Fruit fly (Drosophila melanogaster) whole organism, embryonic: ENCODE data around the gene CG5969.

Experiments used
- Abd-B ChIP-seq: fragments of 200-800 bp; sonication (Bioruptor generic); optimal IDR thresholded peaks from 2 replicates; lab custom pipeline; 2018; ENCODE audit warnings: missing biosample characterization, mild to moderate bottlenecking, missing genetic modification characterization, moderate library complexity
- B-H2 ChIP-seq: fragments of 200-800 bp; sonication (Bioruptor generic); optimal IDR thresholded peaks from 2 replicates; lab custom pipeline; 2018; ENCODE audit warnings: missing biosample characterization, mild to moderate bottlenecking, missing genetic modification characterization
- Bdp1 ChIP-seq: fragments of 200-800 bp; sonication (Bioruptor generic); optimal IDR thresholded peaks from 3 replicates; lab custom pipeline; 2016; ENCODE audit warnings: missing biosample characterization, missing genetic modification characterization
- CG10209 ChIP-seq: fragments of 200-800 bp; sonication (Bioruptor generic); optimal IDR thresholded peaks from 3 replicates; lab custom pipeline; 2017; ENCODE audit warnings: missing biosample characterization, mild to moderate bottlenecking, missing genetic modification characterization, missing genetic modification reagents
- CG10979 ChIP-seq: fragments of 200-800 bp; sonication (Bioruptor generic); optimal IDR thresholded peaks from 2 replicates; lab custom pipeline; 2018; ENCODE audit warnings: missing biosample characterization, mild to moderate bottlenecking, missing genetic modification characterization, moderate library complexity
- CG11093 ChIP-seq: fragments of 200-800 bp; sonication (Bioruptor generic); IDR thresholded peaks from 3 replicates; pipeline ENCODE4 v1.3.6; 2022; ENCODE audit warnings: missing biosample characterization, missing genetic modification characterization
- CG12155 ChIP-seq: fragments of 200-800 bp; sonication (Bioruptor generic); optimal IDR thresholded peaks from 3 replicates; lab custom pipeline; 2016; ENCODE audit warnings: missing biosample characterization, missing genetic modification characterization
- CG12236 ChIP-seq: fragments of 200-800 bp; sonication (Bioruptor generic); optimal IDR thresholded peaks from 2 replicates; lab custom pipeline; 2016; ENCODE audit warnings: missing biosample characterization, missing genetic modification characterization
- CG13123 ChIP-seq: fragments of 200-800 bp; sonication (Bioruptor generic); optimal IDR thresholded peaks from 2 replicates; lab custom pipeline; 2016; ENCODE audit warnings: missing biosample characterization, missing genetic modification characterization
- CG14710 ChIP-seq: fragments of 200-800 bp; sonication (Bioruptor generic); optimal IDR thresholded peaks from 3 replicates; lab custom pipeline; 2019; ENCODE audit warnings: missing biosample characterization, mild to moderate bottlenecking, missing genetic modification characterization, moderate library complexity
- CG17359 ChIP-seq: fragments of 200-800 bp; sonication (Bioruptor generic); optimal IDR thresholded peaks from 3 replicates; lab custom pipeline; 2018; ENCODE audit warnings: missing biosample characterization, mild to moderate bottlenecking, missing genetic modification characterization, moderate library complexity
- CG17385 ChIP-seq: fragments of 200-800 bp; sonication (Bioruptor generic); optimal IDR thresholded peaks from 3 replicates; lab custom pipeline; 2018; ENCODE audit warnings: missing biosample characterization, mild to moderate bottlenecking, missing genetic modification characterization
- CG18476 ChIP-seq: fragments of 200-800 bp; sonication (Bioruptor generic); optimal IDR thresholded peaks from 2 replicates; lab custom pipeline; 2016; ENCODE audit warnings: missing biosample characterization, mild to moderate bottlenecking, missing genetic modification characterization
- CG18619 ChIP-seq: fragments of 200-800 bp; sonication (Bioruptor generic); optimal IDR thresholded peaks from 3 replicates; lab custom pipeline; 2017; ENCODE audit warnings: missing biosample characterization, mild to moderate bottlenecking, missing genetic modification characterization
- CG2116 ChIP-seq: fragments of 200-800 bp; sonication (Bioruptor generic); optimal IDR thresholded peaks from 3 replicates; lab custom pipeline; 2018; ENCODE audit warnings: missing biosample characterization, mild to moderate bottlenecking, missing genetic modification characterization
- CG32772 ChIP-seq: fragments of 200-800 bp; sonication (Bioruptor generic); IDR thresholded peaks from 2 replicates; pipeline ENCODE4 v1.3.6; 2022; ENCODE audit warnings: missing biosample characterization, missing genetic modification characterization
- CG34376 ChIP-seq: fragments of 200-800 bp; sonication (Bioruptor generic); optimal IDR thresholded peaks from 2 replicates; lab custom pipeline; 2018; ENCODE audit warnings: missing biosample characterization, mild to moderate bottlenecking, missing genetic modification characterization
- CG42726 ChIP-seq: fragments of 200-800 bp; sonication (Bioruptor generic); IDR thresholded peaks from 2 replicates; pipeline ENCODE4 v1.3.6; 2022; ENCODE audit warnings: missing biosample characterization, missing genetic modification characterization; ENCODE audit not compliant: partially characterized antibody
- CG8478 ChIP-seq: fragments of >200 bp; optimal IDR thresholded peaks from 2 replicates; lab custom pipeline; 2018
- CG9437 ChIP-seq: fragments of 200-800 bp; sonication (Bioruptor generic); optimal IDR thresholded peaks from 2 replicates; lab custom pipeline; 2018; ENCODE audit warnings: missing biosample characterization, mild to moderate bottlenecking, missing genetic modification characterization
- Dad ChIP-seq: fragments of 200-800 bp; sonication (Bioruptor generic); optimal IDR thresholded peaks from 3 replicates; lab custom pipeline; 2016; ENCODE audit warnings: missing biosample characterization, missing genetic modification characterization
- Dek ChIP-seq: fragments of 200-800 bp; sonication (Bioruptor generic); optimal IDR thresholded peaks from 3 replicates; lab custom pipeline; 2019; ENCODE audit warnings: missing biosample characterization, mild to moderate bottlenecking, missing genetic modification characterization, moderate library complexity
- Gsc ChIP-seq: fragments of 200-800 bp; sonication (Bioruptor generic); IDR thresholded peaks from 2 replicates; pipeline ENCODE4 v1.3.6; 2022; ENCODE audit warnings: missing biosample characterization, missing genetic modification characterization
- HLH3B ChIP-seq: fragments of 200-800 bp; sonication (Bioruptor generic); IDR thresholded peaks from 2 replicates; pipeline ENCODE4 v1.3.6; 2022; ENCODE audit warnings: missing biosample characterization, missing genetic modification characterization
- Jarid2 ChIP-seq: fragments of 200-800 bp; sonication (Bioruptor generic); optimal IDR thresholded peaks from 3 replicates; lab custom pipeline; 2017; ENCODE audit warnings: mild to moderate bottlenecking, missing biosample characterization, missing genetic modification reagents, missing genetic modification characterization
- Kr ChIP-seq: fragments of 200-800 bp; sonication (Bioruptor generic); optimal IDR thresholded peaks from 2 replicates; lab custom pipeline; 2017; ENCODE audit warnings: missing biosample characterization, mild to moderate bottlenecking, missing genetic modification characterization
- Max ChIP-seq: fragments of 200-800 bp; sonication (Bioruptor generic); optimal IDR thresholded peaks from 2 replicates; lab custom pipeline; 2016; ENCODE audit warnings: missing biosample characterization, mild to moderate bottlenecking, missing genetic modification characterization
- Myb ChIP-seq: fragments of 200-800 bp; sonication (Bioruptor generic); optimal IDR thresholded peaks from 2 replicates; lab custom pipeline; 2016; ENCODE audit warnings: missing biosample characterization, missing genetic modification characterization
- Nf-YA ChIP-seq: fragments of 200-800 bp; sonication (Bioruptor generic); IDR thresholded peaks from 2 replicates; pipeline ENCODE4 v1.3.6; 2022; ENCODE audit warnings: missing biosample characterization, missing genetic modification characterization
- Scr ChIP-seq: fragments of 200-800 bp; sonication (Bioruptor generic); IDR thresholded peaks from 2 replicates; pipeline ENCODE4 v1.3.6; 2022; ENCODE audit warnings: missing biosample characterization, missing genetic modification characterization; ENCODE audit not compliant: partially characterized antibody
- Sry-δ ChIP-seq: fragments of 200-800 bp; sonication (Bioruptor generic); optimal IDR thresholded peaks from 2 replicates; lab custom pipeline; 2016; ENCODE audit warnings: missing biosample characterization, missing genetic modification characterization
- TFAM ChIP-seq: fragments of 200-800 bp; sonication (Bioruptor generic); optimal IDR thresholded peaks from 2 replicates; lab custom pipeline; 2017; ENCODE audit warnings: missing biosample characterization, missing genetic modification characterization, inconsistent platforms
- YL-1 ChIP-seq: fragments of 200-800 bp; sonication (Bioruptor generic); optimal IDR thresholded peaks from 3 replicates; lab custom pipeline; 2017; ENCODE audit warnings: missing biosample characterization, mild to moderate bottlenecking, missing genetic modification characterization
- ase ChIP-seq: fragments of 200-800 bp; sonication (Bioruptor generic); IDR thresholded peaks from 3 replicates; pipeline ENCODE4 v1.3.6; 2022; ENCODE audit warnings: missing biosample characterization, missing genetic modification characterization
- ash1 ChIP-seq: fragments of 200-800 bp; sonication (Bioruptor generic); optimal IDR thresholded peaks from 2 replicates; lab custom pipeline; 2018; ENCODE audit warnings: missing biosample characterization, mild to moderate bottlenecking, missing genetic modification characterization
- chif ChIP-seq, 2 experiments: fragments of 200-800 bp; sonication (Bioruptor generic); optimal IDR thresholded peaks; 3 replicates each; lab custom pipeline; 2016; ENCODE audit warnings: missing biosample characterization in 2 of 2, missing genetic modification characterization in 2 of 2
- croc ChIP-seq: fragments of 200-800 bp; sonication (Bioruptor generic); conservative IDR thresholded peaks from 3 replicates; pipeline ENCODE4 v1.3.6; 2022; ENCODE audit warnings: missing biosample characterization, missing genetic modification characterization
- dpn ChIP-seq, 2 experiments: fragments of 200-800 bp; sonication (Bioruptor generic); optimal IDR thresholded peaks; 3 replicates each; lab custom pipeline; 2016; ENCODE audit warnings: missing biosample characterization in 2 of 2, missing genetic modification characterization in 2 of 2
- grau ChIP-seq: fragments of 200-800 bp; optimal IDR thresholded peaks from 3 replicates; lab custom pipeline; 2019; ENCODE audit warnings: missing biosample characterization, mild to moderate bottlenecking, missing genetic modification characterization, moderate library complexity
- gsb ChIP-seq: fragments of 200-800 bp; sonication (Bioruptor generic); IDR thresholded peaks from 2 replicates; pipeline ENCODE4 v1.3.6; 2022; ENCODE audit warnings: missing biosample characterization, missing genetic modification characterization
- gsb-n ChIP-seq: fragments of 200-800 bp; sonication (Bioruptor generic); optimal IDR thresholded peaks from 3 replicates; lab custom pipeline; 2018; ENCODE audit warnings: missing biosample characterization, mild to moderate bottlenecking, missing genetic modification characterization
- jigr1 ChIP-seq: fragments of 200-800 bp; sonication (Bioruptor generic); IDR thresholded peaks from 3 replicates; pipeline ENCODE4 v1.3.6; 2022; ENCODE audit warnings: missing biosample characterization, missing genetic modification characterization
- jumu ChIP-seq: fragments of 200-800 bp; sonication (Bioruptor generic); optimal IDR thresholded peaks from 3 replicates; lab custom pipeline; 2016; ENCODE audit warnings: missing biosample characterization, missing genetic modification characterization
- kay ChIP-seq: fragments of 200-800 bp; sonication (Bioruptor generic); optimal IDR thresholded peaks from 2 replicates; lab custom pipeline; 2016; ENCODE audit warnings: missing biosample characterization, missing genetic modification characterization
- mam ChIP-seq: fragments of 200-800 bp; sonication (Bioruptor generic); optimal IDR thresholded peaks from 3 replicates; lab custom pipeline; 2016; ENCODE audit warnings: missing biosample characterization, missing genetic modification characterization
- oc ChIP-seq: fragments of 200-800 bp; sonication (Bioruptor generic); optimal IDR thresholded peaks from 2 replicates; lab custom pipeline; 2018; ENCODE audit warnings: missing biosample characterization, mild to moderate bottlenecking, missing genetic modification characterization, moderate library complexity
- pho ChIP-seq: fragments of 200-800 bp; sonication (Bioruptor generic); optimal IDR thresholded peaks from 2 replicates; lab custom pipeline; 2016; ENCODE audit warnings: missing biosample characterization, missing genetic modification characterization
- pita ChIP-seq: fragments of 200-800 bp; sonication (Bioruptor generic); optimal IDR thresholded peaks from 2 replicates; lab custom pipeline; 2017; ENCODE audit warnings: missing biosample characterization, mild to moderate bottlenecking, missing genetic modification characterization
- scrt ChIP-seq: fragments of 200-800 bp; sonication (Bioruptor generic); optimal IDR thresholded peaks from 2 replicates; lab custom pipeline; 2018; ENCODE audit warnings: missing biosample characterization, mild to moderate bottlenecking, missing genetic modification characterization, moderate library complexity
- sob ChIP-seq: fragments of 200-800 bp; sonication (Bioruptor generic); IDR thresholded peaks from 2 replicates; pipeline ENCODE4 v1.3.6; 2022; ENCODE audit warnings: missing biosample characterization, missing genetic modification characterization

Gene CG5969

DNA sequence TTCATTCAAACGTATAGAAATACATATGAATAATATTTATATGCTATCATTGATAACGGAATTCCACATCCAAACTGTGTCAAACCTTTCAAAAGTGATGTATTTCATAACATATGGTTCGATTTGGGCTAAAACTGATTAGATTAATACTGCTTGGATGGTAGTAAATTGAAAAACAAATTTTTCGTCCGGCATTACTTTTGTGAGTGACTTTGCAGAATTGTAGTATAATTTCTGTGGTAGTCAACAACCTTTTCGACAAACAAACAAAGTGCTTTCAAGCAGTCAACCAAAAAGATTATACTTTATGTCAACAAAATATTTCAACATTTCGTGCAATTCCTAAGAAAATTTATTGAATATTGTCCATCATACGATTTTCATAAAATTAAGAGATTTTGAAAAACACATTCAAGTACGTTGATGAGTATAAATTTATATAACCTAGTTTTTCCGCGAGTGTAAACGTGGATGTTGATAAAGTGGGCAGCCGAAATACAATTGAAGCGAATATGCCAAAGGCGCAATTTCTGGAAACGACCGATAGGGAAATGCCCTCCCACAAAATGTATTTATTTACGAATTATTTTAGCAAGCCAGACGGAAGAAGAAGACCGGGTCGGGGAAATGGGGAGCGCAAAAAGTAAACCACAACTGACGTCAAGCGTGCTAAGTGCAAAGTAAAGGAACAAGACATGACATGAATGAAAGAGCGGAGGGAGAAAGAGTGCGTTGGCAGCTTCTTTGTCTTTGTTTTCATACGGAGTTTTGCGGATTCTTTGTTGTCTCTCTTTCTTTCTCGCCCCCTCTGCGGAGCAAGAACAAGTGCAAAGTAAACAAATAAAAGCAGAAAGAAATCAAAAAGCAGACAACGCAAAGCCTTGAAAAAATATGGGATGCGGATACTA, 44.6 kb downstream of the CG5969 start (continued):
- TF ChIP-seq CG12236 (GFP tag; lab: Kevin White, UChicago) (no peak), TFAM (GFP tag; lab: Kevin White, UChicago) (no peak), scrt (no peak), ase (no peak), jigr1 (GFP tag; lab: Robert Waterston, UW) (no peak), CG14710 (no peak), pita (GFP tag; lab: Kevin White, UChicago) (no peak), Sry-δ (GFP tag; lab: Kevin White, UChicago) (no peak), gsb-n (tag; lab: Kevin White, UChicago) (no peak), YL-1 (GFP tag; lab: Kevin White, UChicago) (no peak), CG10209 (GFP tag; lab: Kevin White, UChicago) (peak; percentile 38), CG42726 (GFP tag; lab: Robert Waterston, UW) (no peak), Bdp1 (no peak), CG9437 (GFP tag; lab: Kevin White, UChicago) (peak; percentile 25), CG10979 (tag; lab: Kevin White, UChicago) (no peak), mam (GFP tag; lab: Kevin White, UChicago) (peak; percentile 37), Kr (GFP tag; lab: Kevin White, UChicago) (no peak), Dad (GFP tag; lab: Kevin White, UChicago) (no peak), ash1 (GFP tag; lab: Kevin White, UChicago) (no peak), dpn (GFP tag; optimal IDR thresholded peaks at IDR 0.05; lab: Kevin White, UChicago) (peak in 1 of 2 experiments; percentile 5), B-H2 (GFP tag; lab: Kevin White, UChicago) (no peak), CG18619 (peak; percentile 3), CG17359 (tag; lab: Kevin White, UChicago) (no peak), CG18476 (GFP tag; lab: Kevin White, UChicago) (no peak), Myb (no peak), CG8478 (no peak), Nf-YA (GFP tag; lab: Robert Waterston, UW) (no peak), CG17385 (GFP tag; lab: Kevin White, UChicago) (peak; percentile 61), jumu (peak; percentile 17), chif (GFP tag; optimal IDR thresholded peaks at IDR 0.05; lab: Kevin White, UChicago) (peak in 1 of 2 experiments; percentile 7), CG12155 (peak; percentile 20), CG2116 (GFP tag; lab: Kevin White, UChicago) (peak; percentile 5), pho (peak; percentile 45), kay (no peak), Scr (GFP tag; lab: Robert Waterston, UW) (no peak), sob (GFP tag; lab: Robert Waterston, UW) (no peak), CG34376 (GFP tag; lab: Kevin White, UChicago) (no peak), grau (peak; percentile 49), Max (GFP tag; lab: Kevin White, UChicago) (no peak), HLH3B (no peak), croc (no peak), Abd-B (GFP tag; lab: Kevin White, UChicago) (no peak), CG11093 (GFP tag; lab: Robert Waterston, UW) (no peak), CG13123 (GFP tag; lab: Kevin White, UChicago) (no peak), Gsc (no peak), oc (no peak), CG32772 (GFP tag; lab: Robert Waterston, UW) (no peak), Dek (tag; lab: Kevin White, UChicago) (peak; percentile 42), Jarid2 (GFP tag; lab: Kevin White, UChicago) (no peak), gsb (GFP tag; lab: Robert Waterston, UW) (no peak)
